Worm (Caenorhabditis elegans): Measurements from ENCODE around the gene drd-5.
A peak's percentile ranks its signal among the peaks of the same experiment; 100 is the strongest.

Gene drd-5

DNA sequence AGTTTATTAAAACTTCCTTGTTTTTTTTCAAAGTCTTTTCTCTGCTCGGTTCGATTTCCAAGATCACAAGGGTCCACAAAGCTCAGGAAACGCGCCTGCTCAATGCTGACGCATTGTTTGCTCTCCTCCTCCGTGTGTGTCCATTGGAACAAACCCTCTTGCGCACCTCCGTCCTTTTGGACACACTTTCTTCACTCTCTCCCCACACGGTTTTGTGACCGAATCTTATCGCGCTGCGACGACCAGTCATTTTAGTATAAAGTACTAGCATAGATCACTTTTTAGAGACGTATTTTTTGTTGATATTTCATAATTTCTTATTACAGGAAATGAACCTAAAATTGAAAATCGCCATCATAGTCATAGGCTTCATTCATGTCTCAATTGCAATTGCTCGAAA lies 22.1 kb upstream of the drd-5 start (continued):
- peak; percentile 84 for TF ChIP-seq nhr-28 (tag; optimal IDR thresholded peaks at IDR 0.05)
- TF ChIP-seq ces-1 (GFP tag; optimal IDR thresholded peaks at IDR 0.05), result no peak
- TF ChIP-seq F26F4.8 (GFP tag; conservative IDR thresholded peaks at IDR 0.05), result no peak
- TF ChIP-seq lin-13 (GFP tag; optimal IDR thresholded peaks at IDR 0.05), result peak; percentile 50
- peak; percentile 99 for TF ChIP-seq aha-1 (tag)
- peak; percentile 58; the same call in 1 of the 2 replicates for TF ChIP-seq ceh-20 (GFP tag; IDR thresholded peaks at IDR 0.05)
- peak; percentile 40 for TF ChIP-seq nhr-25 (tag; optimal IDR thresholded peaks at IDR 0.05; ENCODE audit: borderline replicate concordance, insufficient read depth)
- peak; percentile 59 for TF ChIP-seq dpl-1 (GFP tag; optimal IDR thresholded peaks at IDR 0.05)
- TF ChIP-seq lsy-2 (tag; optimal IDR thresholded peaks at IDR 0.05), result peak; percentile 36 to 86
- peak; percentile 41 for TF ChIP-seq pqm-1 (tag; optimal IDR thresholded peaks at IDR 0.05)
- peak in 1 of 2 experiments; percentile 96 for TF ChIP-seq unc-62 (GFP tag; optimal IDR thresholded peaks at IDR 0.05 in 1 of 2)
- no peak for TF ChIP-seq unc-62 (tag; optimal IDR thresholded peaks at IDR 0.05)
- TF ChIP-seq ZK546.5 (tag; optimal IDR thresholded peaks at IDR 0.05), result no peak
- TF ChIP-seq T20F7.1 (GFP tag; optimal IDR thresholded peaks at IDR 0.05), result no peak
- TF ChIP-seq nhr-237 (tag; optimal IDR thresholded peaks at IDR 0.05), result no peak
- no peak for TF ChIP-seq daf-19 (GFP tag; conservative IDR thresholded peaks at IDR 0.05)
- peak; percentile 91 for TF ChIP-seq dve-1 (tag; optimal IDR thresholded peaks at IDR 0.05; ENCODE audit: insufficient read depth)

DNA sequence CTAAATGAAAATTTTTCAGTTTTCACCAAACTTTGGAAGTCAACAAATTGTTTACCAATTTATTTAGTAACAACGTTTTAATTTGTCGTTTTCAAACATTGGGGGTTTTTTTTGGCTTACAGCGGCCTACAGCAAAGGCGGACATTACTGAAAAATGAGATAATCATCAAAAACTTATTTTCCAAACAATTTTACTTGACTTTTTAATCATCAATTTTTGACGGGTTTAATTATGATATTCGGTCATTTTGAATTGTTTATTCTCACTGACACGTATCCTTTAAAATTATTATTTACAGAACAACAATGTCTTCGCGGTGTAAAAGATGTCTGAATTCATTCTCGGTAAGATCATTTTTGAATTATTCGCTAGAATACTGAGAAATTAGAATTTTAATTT lies 21.4 kb upstream of the drd-5 start, which contains the start of gene F40B5.2:
Gene F40B5.2, plus strand, starts transcription at position 301 of the 400 bp plus-strand sequence.
- TF ChIP-seq ceh-82 (tag; optimal IDR thresholded peaks at IDR 0.05) (no peak), hlh-11 (tag; optimal IDR thresholded peaks at IDR 0.05) (no peak), daf-12 (tag; optimal IDR thresholded peaks at IDR 0.05) (no peak), aha-1 (tag) (no peak), madf-5 (GFP tag; IDR thresholded peaks at IDR 0.05) (no peak), nhr-10 (tag; optimal IDR thresholded peaks at IDR 0.05) (no peak), lir-3 (tag; optimal IDR thresholded peaks at IDR 0.05) (no peak), nhr-76 (tag; optimal IDR thresholded peaks at IDR 0.05) (no peak), nhr-48 (tag; optimal IDR thresholded peaks at IDR 0.05) (no peak), mxl-3 (GFP tag; optimal IDR thresholded peaks at IDR 0.05) (no peak)

DNA sequence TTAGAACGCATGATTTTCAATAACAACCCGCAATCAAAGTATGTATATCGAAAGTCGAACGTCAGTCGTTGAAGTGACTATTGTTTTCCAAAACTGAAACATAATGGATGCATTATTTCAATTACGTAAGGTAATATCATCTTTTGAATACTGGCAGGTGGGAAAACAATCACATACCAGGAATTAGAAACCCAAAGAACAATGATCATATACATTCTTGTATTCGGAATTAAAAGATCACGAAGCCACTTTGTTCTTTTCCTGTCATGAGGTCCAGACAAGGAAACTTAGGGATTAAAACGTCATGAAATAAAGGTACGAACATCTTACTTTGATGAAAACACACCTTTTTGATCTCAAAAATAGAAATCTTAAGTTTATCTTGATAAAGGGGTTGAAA lies 16.2 kb upstream of the drd-5 start:
- TF ChIP-seq sdz-12 (GFP tag; optimal IDR thresholded peaks at IDR 0.05), result no peak
- no peak for TF ChIP-seq pha-4 (GFP tag; IDR thresholded peaks at IDR 0.05)
- TF ChIP-seq pha-4 (tag; optimal IDR thresholded peaks at IDR 0.05), result no peak
- TF ChIP-seq ceh-62 (tag; optimal IDR thresholded peaks at IDR 0.05), result no peak
- TF ChIP-seq nhr-76 (tag; optimal IDR thresholded peaks at IDR 0.05), result no peak
- TF ChIP-seq tag-97 (GFP tag; IDR thresholded peaks at IDR 0.05), result no peak
- no peak for TF ChIP-seq hif-1 (tag; optimal IDR thresholded peaks at IDR 0.05)
- TF ChIP-seq dpl-1 (GFP tag; optimal IDR thresholded peaks at IDR 0.05), result no peak
- no peak for TF ChIP-seq nhr-25 (tag; optimal IDR thresholded peaks at IDR 0.05; ENCODE audit: borderline replicate concordance, insufficient read depth)
- TF ChIP-seq daf-12 (tag; optimal IDR thresholded peaks at IDR 0.05), result no peak

DNA sequence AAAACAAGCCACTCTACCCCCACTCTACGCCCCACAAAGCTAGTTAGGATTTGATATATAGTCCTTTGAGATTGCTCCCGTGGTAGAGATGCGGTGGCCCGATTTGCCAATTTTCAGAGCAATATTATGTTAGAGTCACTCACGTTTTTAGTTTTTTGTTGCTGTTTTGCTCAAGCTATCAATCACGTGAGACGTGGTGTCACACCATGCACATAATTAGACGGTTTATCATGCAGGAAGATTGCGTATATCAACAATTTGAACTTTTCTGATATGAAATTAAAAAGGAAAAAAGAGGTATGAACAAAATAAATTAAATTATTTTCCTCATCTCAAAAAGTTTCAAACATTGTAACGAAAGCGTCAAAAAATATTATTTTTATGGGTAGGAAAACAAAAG lies 10.2 kb upstream of the drd-5 start:
- TF ChIP-seq T26A8.4 (GFP tag; IDR thresholded peaks at IDR 0.05) (no peak), dpl-1 (GFP tag; optimal IDR thresholded peaks at IDR 0.05) (no peak), daf-16 (GFP tag; optimal IDR thresholded peaks at IDR 0.05) (no peak), daf-16 (tag; optimal IDR thresholded peaks at IDR 0.05) (peak; percentile 59), dmd-6 (GFP tag; IDR thresholded peaks at IDR 0.05) (peak; percentile 78), nhr-10 (tag; optimal IDR thresholded peaks at IDR 0.05) (no peak), hif-1 (tag; optimal IDR thresholded peaks at IDR 0.05) (no peak), ceh-28 (tag; optimal IDR thresholded peaks at IDR 0.05) (no peak), hlh-30 (tag; optimal IDR thresholded peaks at IDR 0.05; ENCODE audit: insufficient read depth) (peak; percentile 55), hlh-11 (tag; optimal IDR thresholded peaks at IDR 0.05) (peak; percentile 38), dve-1 (tag; optimal IDR thresholded peaks at IDR 0.05; ENCODE audit: insufficient read depth) (peak; percentile 62)

Measured in whole organism, L4 larva.